Fruit fly (Drosophila melanogaster) whole organism, embryonic: Measurements from ENCODE around the gene cbt.

ENCODE experiments used
- Abd-B ChIP-seq: fragments of 200-800 bp; sonication (Bioruptor generic); optimal IDR thresholded peaks from 2 replicates; lab custom pipeline; 2018; ENCODE audit warnings: missing biosample characterization, mild to moderate bottlenecking, missing genetic modification characterization, moderate library complexity
- Bteb2 ChIP-seq: fragments of 200-800 bp; sonication (Bioruptor generic); optimal IDR thresholded peaks from 2 replicates; lab custom pipeline; 2016; ENCODE audit warnings: missing biosample characterization, missing genetic modification characterization
- CG10366 ChIP-seq: fragments of 200-800 bp; sonication (Bioruptor generic); IDR thresholded peaks from 2 replicates; pipeline ENCODE4 v1.3.6; 2022; ENCODE audit warnings: missing biosample characterization, missing genetic modification characterization
- CG11085 ChIP-seq: fragments of 200-800 bp; sonication (Bioruptor generic); IDR thresholded peaks from 2 replicates; pipeline ENCODE4 v1.3.6; 2022; ENCODE audit warnings: missing biosample characterization, missing genetic modification characterization
- CG11093 ChIP-seq: fragments of 200-800 bp; sonication (Bioruptor generic); IDR thresholded peaks from 3 replicates; pipeline ENCODE4 v1.3.6; 2022; ENCODE audit warnings: missing biosample characterization, missing genetic modification characterization
- CG13123 ChIP-seq: fragments of 200-800 bp; sonication (Bioruptor generic); optimal IDR thresholded peaks from 2 replicates; lab custom pipeline; 2016; ENCODE audit warnings: missing biosample characterization, missing genetic modification characterization
- CG14710 ChIP-seq: fragments of 200-800 bp; sonication (Bioruptor generic); optimal IDR thresholded peaks from 3 replicates; lab custom pipeline; 2019; ENCODE audit warnings: missing biosample characterization, mild to moderate bottlenecking, missing genetic modification characterization, moderate library complexity
- CG15601 ChIP-seq: fragments of 200-800 bp; sonication (Bioruptor generic); optimal IDR thresholded peaks from 3 replicates; lab custom pipeline; 2019; ENCODE audit warnings: missing biosample characterization, mild to moderate bottlenecking, missing genetic modification characterization, moderate library complexity
- CG1602 ChIP-seq: fragments of 200-800 bp; sonication (Bioruptor generic); optimal IDR thresholded peaks from 3 replicates; lab custom pipeline; 2016; ENCODE audit warnings: missing biosample characterization, missing genetic modification characterization
- CG17802 ChIP-seq: fragments of 200-800 bp; sonication (Bioruptor generic); optimal IDR thresholded peaks from 2 replicates; lab custom pipeline; 2018; ENCODE audit warnings: missing biosample characterization, mild to moderate bottlenecking, missing genetic modification characterization, moderate library complexity
- CG18619 ChIP-seq: fragments of 200-800 bp; sonication (Bioruptor generic); optimal IDR thresholded peaks from 3 replicates; lab custom pipeline; 2017; ENCODE audit warnings: missing biosample characterization, mild to moderate bottlenecking, missing genetic modification characterization
- CG18764 ChIP-seq: fragments of 200-800 bp; sonication (Bioruptor generic); optimal IDR thresholded peaks from 3 replicates; lab custom pipeline; 2016; ENCODE audit warnings: missing biosample characterization, missing genetic modification characterization
- CG2129 ChIP-seq: fragments of 200-800 bp; sonication (Bioruptor generic); IDR thresholded peaks from 2 replicates; pipeline ENCODE4 v1.3.6; 2022; ENCODE audit warnings: missing biosample characterization, missing genetic modification characterization; ENCODE audit not compliant: partially characterized antibody
- CG32767 ChIP-seq: fragments of 200-800 bp; sonication (Bioruptor generic); IDR thresholded peaks from 2 replicates; pipeline ENCODE4 v1.3.6; 2022; ENCODE audit warnings: missing biosample characterization, missing genetic modification characterization
- CG34224 ChIP-seq: fragments of 200-800 bp; sonication (Bioruptor generic); IDR thresholded peaks from 3 replicates; pipeline ENCODE4 v1.3.6; 2022; ENCODE audit warnings: missing biosample characterization, missing genetic modification characterization; ENCODE audit not compliant: partially characterized antibody
- CG4424 ChIP-seq: fragments of 200-800 bp; sonication (Bioruptor generic); optimal IDR thresholded peaks from 3 replicates; lab custom pipeline; 2016; ENCODE audit warnings: missing biosample characterization, missing genetic modification characterization
- CG5245 ChIP-seq: fragments of 200-800 bp; sonication (Bioruptor generic); optimal IDR thresholded peaks from 3 replicates; lab custom pipeline; 2016; ENCODE audit warnings: missing biosample characterization, missing genetic modification characterization
- CG7745 ChIP-seq: fragments of 200-800 bp; sonication (Bioruptor generic); optimal IDR thresholded peaks from 2 replicates; lab custom pipeline; 2018; ENCODE audit warnings: missing biosample characterization, mild to moderate bottlenecking, missing genetic modification characterization, moderate library complexity
- D ChIP-seq, 2 experiments: fragments of 200-800 bp in 1 of 2; fragments of >200 bp in 1 of 2; sonication (Bioruptor generic) in 1 of 2; optimal IDR thresholded peaks; 2 replicates in 1 of 2; 3 replicates in 1 of 2; lab custom pipeline; 2017; ENCODE audit warnings: mild to moderate bottlenecking in 1 of 2, missing biosample characterization in 1 of 2, missing genetic modification characterization in 1 of 2, missing genetic modification reagents in 1 of 2
- Dip2 ChIP-seq: fragments of 200-800 bp; sonication (Bioruptor generic); IDR thresholded peaks from 2 replicates; pipeline ENCODE4 v1.3.6; 2022; ENCODE audit warnings: missing biosample characterization, missing genetic modification characterization
- Dip3 ChIP-seq: fragments of 200-800 bp; sonication (Bioruptor generic); optimal IDR thresholded peaks from 3 replicates; lab custom pipeline; 2016; ENCODE audit warnings: missing biosample characterization, missing genetic modification characterization
- Fer2 ChIP-seq: fragments of 200-800 bp; sonication (Bioruptor generic); optimal IDR thresholded peaks from 2 replicates; lab custom pipeline; 2018; ENCODE audit warnings: missing biosample characterization, mild to moderate bottlenecking, missing genetic modification characterization, moderate library complexity
- GATAe ChIP-seq: fragments of 200-800 bp; sonication (Bioruptor generic); conservative IDR thresholded peaks from 2 replicates; pipeline ENCODE4 v1.3.6; 2022; ENCODE audit warnings: missing biosample characterization, missing genetic modification characterization
- H15 ChIP-seq: fragments of 200-800 bp; sonication (Bioruptor generic); IDR thresholded peaks from 3 replicates; pipeline ENCODE4 v1.3.6; 2022; ENCODE audit warnings: missing biosample characterization, missing genetic modification characterization
- Hey ChIP-seq: fragments of 200-800 bp; sonication (Bioruptor generic); optimal IDR thresholded peaks from 3 replicates; lab custom pipeline; 2018; ENCODE audit warnings: missing biosample characterization, mild to moderate bottlenecking, missing genetic modification characterization
- Nf-YC ChIP-seq: fragments of 200-800 bp; optimal IDR thresholded peaks from 3 replicates; lab custom pipeline; 2019; ENCODE audit warnings: missing biosample characterization, mild to moderate bottlenecking, missing genetic modification characterization, moderate library complexity
- TFAM ChIP-seq: fragments of 200-800 bp; sonication (Bioruptor generic); optimal IDR thresholded peaks from 2 replicates; lab custom pipeline; 2017; ENCODE audit warnings: missing biosample characterization, missing genetic modification characterization, inconsistent platforms
- chif ChIP-seq, 2 experiments: fragments of 200-800 bp; sonication (Bioruptor generic); optimal IDR thresholded peaks; 3 replicates each; lab custom pipeline; 2016; ENCODE audit warnings: missing biosample characterization in 2 of 2, missing genetic modification characterization in 2 of 2
- chinmo ChIP-seq: fragments of 200-800 bp; sonication (Bioruptor generic); IDR thresholded peaks from 4 replicates; pipeline ENCODE4 v1.3.6; 2022; ENCODE audit warnings: missing biosample characterization, missing genetic modification characterization; ENCODE audit not compliant: partially characterized antibody
- chm ChIP-seq: fragments of 200-800 bp; sonication (Bioruptor generic); IDR thresholded peaks from 2 replicates; pipeline ENCODE4 v1.3.6; 2022; ENCODE audit warnings: missing biosample characterization, missing genetic modification characterization
- crp ChIP-seq, 2 experiments: fragments of 200-800 bp; sonication (Bioruptor generic); optimal IDR thresholded peaks; 2 replicates in 1 of 2; 3 replicates in 1 of 2; lab custom pipeline; 2017; ENCODE audit warnings: missing biosample characterization in 2 of 2, missing genetic modification characterization in 2 of 2, mild to moderate bottlenecking in 1 of 2, moderate library complexity in 1 of 2
- en ChIP-seq: fragments of 200-800 bp; sonication (Bioruptor generic); optimal IDR thresholded peaks from 2 replicates; lab custom pipeline; 2016; ENCODE audit warnings: missing biosample characterization, missing genetic modification characterization
- gce ChIP-seq: fragments of 200-800 bp; sonication (Bioruptor generic); IDR thresholded peaks from 3 replicates; pipeline ENCODE4 v1.3.6; 2022; ENCODE audit warnings: missing biosample characterization, missing genetic modification characterization
- gcm ChIP-seq: fragments of 200-800 bp; sonication (Bioruptor generic); optimal IDR thresholded peaks from 2 replicates; lab custom pipeline; 2019; ENCODE audit warnings: missing biosample characterization, mild to moderate bottlenecking, missing genetic modification characterization, moderate library complexity
- kni ChIP-seq: fragments of 200-800 bp; sonication (Bioruptor generic); optimal IDR thresholded peaks from 3 replicates; lab custom pipeline; 2017; ENCODE audit warnings: mild to moderate bottlenecking, missing biosample characterization, missing genetic modification reagents, missing genetic modification characterization
- nau ChIP-seq: fragments of 200-800 bp; sonication (Bioruptor generic); optimal IDR thresholded peaks from 3 replicates; lab custom pipeline; 2017; ENCODE audit warnings: missing biosample characterization, mild to moderate bottlenecking, missing genetic modification characterization, missing genetic modification reagents
- p53 ChIP-seq: fragments of 200-800 bp; sonication (Bioruptor generic); optimal IDR thresholded peaks from 2 replicates; lab custom pipeline; 2016; ENCODE audit warnings: missing biosample characterization, missing genetic modification characterization
- peb ChIP-seq: fragments of 200-800 bp; sonication (Bioruptor generic); IDR thresholded peaks from 2 replicates; pipeline ENCODE4 v1.3.6; 2022; ENCODE audit warnings: missing biosample characterization, missing genetic modification characterization
- pho ChIP-seq: fragments of 200-800 bp; sonication (Bioruptor generic); optimal IDR thresholded peaks from 2 replicates; lab custom pipeline; 2016; ENCODE audit warnings: missing biosample characterization, missing genetic modification characterization
- run ChIP-seq: fragments of 200-800 bp; sonication (Bioruptor generic); optimal IDR thresholded peaks from 3 replicates; lab custom pipeline; 2018; ENCODE audit warnings: missing biosample characterization, mild to moderate bottlenecking, missing genetic modification characterization
- sima ChIP-seq: fragments of 200-800 bp; sonication (Bioruptor generic); optimal IDR thresholded peaks from 2 replicates; lab custom pipeline; 2016; ENCODE audit warnings: missing biosample characterization, missing genetic modification characterization
- sisA ChIP-seq: fragments of 200-800 bp; sonication (Bioruptor generic); IDR thresholded peaks from 2 replicates; pipeline ENCODE4 v1.3.6; 2022; ENCODE audit warnings: missing biosample characterization, missing genetic modification characterization
- slbo ChIP-seq: fragments of 200-800 bp; sonication (Bioruptor generic); IDR thresholded peaks from 2 replicates; pipeline ENCODE4 v1.3.6; 2022; ENCODE audit warnings: missing biosample characterization, missing genetic modification characterization
- slou ChIP-seq: fragments of 200-800 bp; sonication (Bioruptor generic); optimal IDR thresholded peaks from 3 replicates; lab custom pipeline; 2016; ENCODE audit warnings: missing biosample characterization, missing genetic modification characterization
- tin ChIP-seq: fragments of 200-800 bp; sonication (Bioruptor generic); optimal IDR thresholded peaks from 3 replicates; lab custom pipeline; 2016; ENCODE audit warnings: missing biosample characterization, missing genetic modification characterization
- tio ChIP-seq: fragments of 200-800 bp; sonication (Bioruptor generic); optimal IDR thresholded peaks from 2 replicates; lab custom pipeline; 2017; ENCODE audit warnings: missing biosample characterization, missing genetic modification characterization, inconsistent platforms
- trh ChIP-seq: fragments of 200-800 bp; sonication (Bioruptor generic); optimal IDR thresholded peaks from 2 replicates; lab custom pipeline; 2016; ENCODE audit warnings: missing biosample characterization, missing genetic modification characterization
- yki ChIP-seq: fragments of >200 bp; optimal IDR thresholded peaks from 3 replicates; lab custom pipeline; 2018

The cbt gene

dm6 chr2L:490150-491095 is 10.9 kb upstream of the cbt start (continued):
- TF ChIP-seq CG14710: peak; percentile 64
- peak; percentile 74 for TF ChIP-seq CG13123 (GFP tag; lab: Kevin White, UChicago)
- TF ChIP-seq CG15601 (tag; lab: Kevin White, UChicago): peak; percentile 36
- no peak for TF ChIP-seq run (tag; lab: Kevin White, UChicago)
- no peak for TF ChIP-seq Fer2 (tag; lab: Kevin White, UChicago)
- TF ChIP-seq CG2129: no peak
- no peak for TF ChIP-seq GATAe (GFP tag; lab: Robert Waterston, UW)
- TF ChIP-seq CG11093: no peak
- no peak for TF ChIP-seq Bteb2 (GFP tag; lab: Kevin White, UChicago)
- peak; percentile 81; the same call in 2 of the 4 replicates for TF ChIP-seq chinmo (GFP tag; lab: Robert Waterston, UW)
- TF ChIP-seq gce (GFP tag; lab: Robert Waterston, UW): peak; percentile 44; the same call in 2 of the 3 replicates
- peak; percentile 52 for TF ChIP-seq trh
- peak; percentile 68; the same call in 2 of the 3 replicates for TF ChIP-seq H15
- TF ChIP-seq sima (GFP tag; lab: Kevin White, UChicago): peak; percentile 56
- TF ChIP-seq yki (lab: Kevin White, UChicago): peak; percentile 97
- peak; percentile 61 to 91 for TF ChIP-seq crp (GFP tag; optimal IDR thresholded peaks at IDR 0.05; lab: Kevin White, UChicago)
- TF ChIP-seq D (optimal IDR thresholded peaks at IDR 0.05; lab: Kevin White, UChicago): no peak
- no peak for TF ChIP-seq D (GFP tag; optimal IDR thresholded peaks at IDR 0.05; lab: Kevin White, UChicago)
- TF ChIP-seq gcm (GFP tag; lab: Kevin White, UChicago): peak; percentile 54
- peak; percentile 41 for TF ChIP-seq pho
- TF ChIP-seq slou: peak; percentile 30
- no peak for TF ChIP-seq Dip2 (GFP tag; lab: Robert Waterston, UW)
- TF ChIP-seq kni (GFP tag; lab: Kevin White, UChicago): peak; percentile 21
- peak; percentile 81 for TF ChIP-seq tin (GFP tag; lab: Kevin White, UChicago)
- peak; percentile 31 for TF ChIP-seq CG18764
- peak; percentile 87 for TF ChIP-seq chm (GFP tag; lab: Robert Waterston, UW)
- peak; percentile 63 for TF ChIP-seq CG10366 (GFP tag; lab: Robert Waterston, UW)
- no peak for TF ChIP-seq TFAM (GFP tag; lab: Kevin White, UChicago)
- peak; percentile 63 to 80 for TF ChIP-seq chif (GFP tag; optimal IDR thresholded peaks at IDR 0.05; lab: Kevin White, UChicago)
- TF ChIP-seq p53: peak; percentile 85
- peak; percentile 5 for TF ChIP-seq en (GFP tag; lab: Kevin White, UChicago)
- peak; percentile 59 for TF ChIP-seq CG18619 (GFP tag; lab: Kevin White, UChicago)
- TF ChIP-seq Dip3 (GFP tag; lab: Kevin White, UChicago): peak; percentile 69
- TF ChIP-seq sisA (GFP tag; lab: Robert Waterston, UW): peak; percentile 82
- TF ChIP-seq CG34224 (GFP tag; lab: Robert Waterston, UW): peak; percentile 88
- TF ChIP-seq Nf-YC (tag; lab: Kevin White, UChicago): peak; percentile 77
- TF ChIP-seq CG11085: peak; percentile 71
- peak; percentile 67 for TF ChIP-seq CG1602 (GFP tag; lab: Kevin White, UChicago)
- TF ChIP-seq CG17802 (tag; lab: Kevin White, UChicago): peak; percentile 20
- TF ChIP-seq Hey: no peak
- TF ChIP-seq Abd-B (GFP tag; lab: Kevin White, UChicago): peak; percentile 62
- peak; percentile 56 for TF ChIP-seq CG4424 (GFP tag; lab: Kevin White, UChicago)
- TF ChIP-seq CG32767 (GFP tag; lab: Robert Waterston, UW): no peak
- TF ChIP-seq slbo (GFP tag; lab: Robert Waterston, UW): peak; percentile 90
- TF ChIP-seq nau (GFP tag; lab: Kevin White, UChicago): no peak
- no peak for TF ChIP-seq CG7745
- peak; percentile 46 for TF ChIP-seq tio (GFP tag; lab: Kevin White, UChicago)
- peak; percentile 83 for TF ChIP-seq CG5245
- 0 out of 2 replicates have a peak, but pooled peaks have one; percentile 8 for TF ChIP-seq peb (GFP tag; lab: Robert Waterston, UW)
